Worm (Caenorhabditis elegans) whole organism, L4 larva: Measurements from ENCODE around the gene Y69H2.10.

Experiments
- F10B5.3 ChIP-seq: sonication (generic microtip); optimal IDR thresholded peaks from 2 replicates; lab custom pipeline; 2016; ENCODE audit warnings: mild to moderate bottlenecking, missing genetic modification characterization, missing compliant biosample characterization
- F26F4.8 ChIP-seq: fragments of 200-800 bp; sonication (Bioruptor generic); conservative IDR thresholded peaks from 2 replicates; pipeline ENCODE4 v1.3.6; 2022; ENCODE audit warnings: missing genetic modification characterization, missing compliant biosample characterization
- R02D3.7 ChIP-seq: fragments of 150-350 bp; sonication (generic microtip); optimal IDR thresholded peaks from 3 replicates; lab custom pipeline; 2014; ENCODE audit warnings: missing biosample characterization, missing genetic modification characterization
- T20F7.1 ChIP-seq: fragments of 200-800 bp; sonication (Bioruptor generic); optimal IDR thresholded peaks from 2 replicates; lab custom pipeline; 2018; ENCODE audit warnings: mild to moderate bottlenecking, missing genetic modification characterization, missing compliant biosample characterization
- Y105C5A.15 ChIP-seq: fragments of 200-800 bp; sonication (Bioruptor generic); IDR thresholded peaks from 2 replicates; pipeline ENCODE4 v1.3.6; 2022; ENCODE audit warnings: missing genetic modification characterization, missing compliant biosample characterization
- ZK337.2 ChIP-seq: fragments of 200-800 bp; sonication (Bioruptor generic); IDR thresholded peaks from 2 replicates; pipeline ENCODE4 v1.3.6; 2022; ENCODE audit warnings: missing genetic modification reagents, missing genetic modification characterization, missing compliant biosample characterization
- aha-1 ChIP-seq: fragments of 150-350 bp; peaks from one replicate; lab custom pipeline; 2014; ENCODE audit warnings: missing biosample characterization, missing genetic modification characterization
- arid-1 ChIP-seq: fragments of 200-800 bp; sonication (Bioruptor generic); conservative IDR thresholded peaks from 2 replicates; pipeline ENCODE4 v1.3.6; 2022; ENCODE audit warnings: missing genetic modification reagents, missing genetic modification characterization, missing compliant biosample characterization
- attf-4 ChIP-seq: sonication (generic microtip); optimal IDR thresholded peaks from 3 replicates; lab custom pipeline; 2017; ENCODE audit warnings: missing biosample characterization, missing genetic modification characterization
- ceh-44 ChIP-seq: fragments of 200-800 bp; sonication (Bioruptor generic); IDR thresholded peaks from 2 replicates; pipeline ENCODE4 v1.3.6; 2022; ENCODE audit warnings: missing genetic modification reagents, missing genetic modification characterization, missing compliant biosample characterization
- ceh-82 ChIP-seq: sonication (generic microtip); optimal IDR thresholded peaks from 2 replicates; lab custom pipeline; 2017; ENCODE audit warnings: missing biosample characterization, missing genetic modification characterization
- cey-2 ChIP-seq: sonication (generic microtip); optimal IDR thresholded peaks from 3 replicates; lab custom pipeline; 2017; ENCODE audit warnings: missing genetic modification characterization, mild to moderate bottlenecking, missing compliant biosample characterization, antibody characterized with exemption, borderline replicate concordance; ENCODE audit not compliant: insufficient read depth
- dmd-6 ChIP-seq: fragments of 200-800 bp; sonication (Bioruptor generic); IDR thresholded peaks from 2 replicates; pipeline ENCODE4 v1.3.6; 2022; ENCODE audit warnings: missing genetic modification reagents, missing genetic modification characterization, missing compliant biosample characterization
- dmd-9 ChIP-seq: fragments of 200-800 bp; sonication (Bioruptor generic); IDR thresholded peaks from 2 replicates; pipeline ENCODE4 v1.3.6; 2022; ENCODE audit warnings: missing genetic modification reagents, missing genetic modification characterization, missing compliant biosample characterization
- dpl-1 ChIP-seq: fragments of 150-350 bp; optimal IDR thresholded peaks from 2 replicates; lab custom pipeline; 2014; ENCODE audit warnings: missing biosample characterization, missing genetic modification reagents, missing genetic modification characterization
- duxl-1 ChIP-seq: sonication (generic microtip); optimal IDR thresholded peaks from 2 replicates; lab custom pipeline; 2016; ENCODE audit warnings: mild to moderate bottlenecking, missing genetic modification characterization, moderate library complexity, missing compliant biosample characterization; ENCODE audit not compliant: poor library complexity
- lim-7 ChIP-seq: fragments of 200-800 bp; sonication (Bioruptor generic); IDR thresholded peaks from 2 replicates; pipeline ENCODE4 v1.3.6; 2022; ENCODE audit warnings: missing genetic modification characterization, missing compliant biosample characterization
- madf-5 ChIP-seq, 2 experiments: fragments of 200-800 bp; sonication (Bioruptor generic); IDR thresholded peaks; 2 replicates each; pipeline ENCODE4 v1.3.6; 2022; ENCODE audit warnings: missing compliant biosample characterization in 2 of 2, missing genetic modification characterization in 2 of 2
- mdl-1 ChIP-seq, 2 experiments: fragments of 150-350 bp in 1 of 2; sonication (generic microtip) in 1 of 2; optimal IDR thresholded peaks; 2 replicates each; lab custom pipeline; 2014 to 2017; ENCODE audit warnings: missing biosample characterization in 2 of 2, missing genetic modification characterization in 2 of 2
- mes-2 ChIP-seq: sonication (generic microtip); optimal IDR thresholded peaks from 2 replicates; lab custom pipeline; 2016; ENCODE audit warnings: missing genotype, mild to moderate bottlenecking, missing genetic modification characterization, missing compliant biosample characterization; ENCODE audit not compliant: poor library complexity, severe bottlenecking
- mxl-2 ChIP-seq: fragments of 200-800 bp; sonication (Bioruptor generic); conservative IDR thresholded peaks from 2 replicates; pipeline ENCODE4 v1.3.6; 2022; ENCODE audit warnings: missing genetic modification reagents, missing genetic modification characterization, missing compliant biosample characterization
- mxl-3 ChIP-seq: fragments of 200-800 bp; sonication (Bioruptor generic); optimal IDR thresholded peaks from 2 replicates; lab custom pipeline; 2018; ENCODE audit warnings: mild to moderate bottlenecking, missing genetic modification characterization, missing compliant biosample characterization
- nhr-10 ChIP-seq: fragments of 150-350 bp; optimal IDR thresholded peaks from 2 replicates; lab custom pipeline; 2014; ENCODE audit warnings: missing biosample characterization, missing genetic modification characterization
- nhr-102 ChIP-seq: sonication (generic microtip); optimal IDR thresholded peaks from 2 replicates; lab custom pipeline; 2016; ENCODE audit warnings: mild to moderate bottlenecking, missing genetic modification characterization, moderate library complexity, missing compliant biosample characterization
- nhr-111 ChIP-seq: fragments of 200-800 bp; sonication (Bioruptor generic); optimal IDR thresholded peaks from 2 replicates; lab custom pipeline; 2018; ENCODE audit warnings: mild to moderate bottlenecking, missing genetic modification characterization, missing compliant biosample characterization
- nhr-48 ChIP-seq: sonication (generic microtip); optimal IDR thresholded peaks from 2 replicates; lab custom pipeline; 2016; ENCODE audit warnings: mild to moderate bottlenecking, missing genetic modification characterization, missing compliant biosample characterization
- php-3 ChIP-seq: fragments of 200-800 bp; sonication (Bioruptor generic); IDR thresholded peaks from 2 replicates; pipeline ENCODE4 v1.3.6; 2022; ENCODE audit warnings: missing genetic modification reagents, missing genetic modification characterization, missing compliant biosample characterization
- pqm-1 ChIP-seq: sonication (generic microtip); optimal IDR thresholded peaks from 2 replicates; lab custom pipeline; 2017; ENCODE audit warnings: missing biosample characterization, missing genetic modification characterization
- saeg-2 ChIP-seq: fragments of 200-800 bp; sonication (Bioruptor generic); IDR thresholded peaks from 2 replicates; pipeline ENCODE4 v1.3.6; 2022; ENCODE audit warnings: missing genetic modification reagents, missing genetic modification characterization, missing compliant biosample characterization
- set-16 ChIP-seq: fragments of 200-800 bp; sonication (Bioruptor generic); IDR thresholded peaks from 2 replicates; pipeline ENCODE4 v1.3.6; 2022; ENCODE audit warnings: missing genetic modification reagents, missing genetic modification characterization, missing compliant biosample characterization
- snpc-1.2 ChIP-seq: fragments of 200-800 bp; sonication (Bioruptor generic); IDR thresholded peaks from 2 replicates; pipeline ENCODE4 v1.3.6; 2022; ENCODE audit warnings: missing genetic modification reagents, missing genetic modification characterization, missing compliant biosample characterization
- snpc-4 ChIP-seq: fragments of 150-350 bp; optimal IDR thresholded peaks from 2 replicates; lab custom pipeline; 2014; ENCODE audit warnings: missing biosample characterization, missing genetic modification characterization
- unc-130 ChIP-seq: sonication (generic microtip); optimal IDR thresholded peaks from 2 replicates; lab custom pipeline; 2016; ENCODE audit warnings: missing genetic modification reagents, missing genetic modification characterization, missing compliant biosample characterization
- unc-39 ChIP-seq: sonication (generic microtip); optimal IDR thresholded peaks from 2 replicates; lab custom pipeline; 2017; ENCODE audit warnings: missing biosample characterization, missing genetic modification characterization
- unc-62 ChIP-seq, 3 experiments: fragments of 150-350 bp in 1 of 3; sonication (generic microtip); optimal IDR thresholded peaks in 2 of 3; peaks in 1 of 3; 1 replicate in 1 of 3; 2 replicates in 2 of 3; lab custom pipeline; 2014 to 2017; ENCODE audit warnings: missing biosample characterization in 3 of 3, missing genetic modification characterization in 3 of 3, missing genetic modification reagents in 3 of 3, missing genotype in 1 of 3
- zag-1 ChIP-seq: fragments of 150-350 bp; optimal IDR thresholded peaks from 2 replicates; lab custom pipeline; 2014; ENCODE audit warnings: missing biosample characterization, missing genetic modification characterization
- ztf-7 ChIP-seq: fragments of 150-350 bp; optimal IDR thresholded peaks from 2 replicates; lab custom pipeline; 2014; ENCODE audit warnings: missing biosample characterization, missing genetic modification characterization

The Y69H2.10 gene

ce11 chrV:18657391-18657790, 12.7 kb upstream of the Y69H2.10 start:
- no peak for TF ChIP-seq duxl-1 (tag; lab: Kevin White, UChicago)
- TF ChIP-seq ZK337.2 (GFP tag; lab: Robert Waterston, UW), result no peak
- peak; percentile 67 for TF ChIP-seq set-16 (GFP tag; lab: Robert Waterston, UW)
- no peak for TF ChIP-seq nhr-102 (tag; lab: Kevin White, UChicago)
- TF ChIP-seq F26F4.8, result no peak

- no peak for TF ChIP-seq arid-1 (GFP tag; lab: Robert Waterston, UW)
- TF ChIP-seq cey-2 (tag; lab: Kevin White, UChicago), result no peak
- no peak for TF ChIP-seq mes-2
- TF ChIP-seq set-16 (GFP tag; lab: Robert Waterston, UW), result peak; percentile 57; the same call in 1 of the 2 replicates
- no peak for TF ChIP-seq aha-1 (tag; lab: Kevin White, UChicago)
- no peak for TF ChIP-seq T20F7.1
- TF ChIP-seq pqm-1 (tag; lab: Kevin White, UChicago), result no peak
- TF ChIP-seq, all 104 proteins: peak for 1
Measured at ce11 chrV:18658914-18659313, 11.2 kb upstream of the Y69H2.10 start.

- peak; percentile 95 for TF ChIP-seq aha-1 (tag; lab: Kevin White, UChicago)
- no peak for TF ChIP-seq snpc-4 (tag; lab: Kevin White, UChicago)
- TF ChIP-seq, all 104 proteins: peak for 1
Measured at ce11 chrV:18662333-18662732, 7.8 kb upstream of the Y69H2.10 start.

ce11 chrV:18664026-18664425, 6.1 kb upstream of the Y69H2.10 start, which contains the start of gene Y69H2.3:
Gene Y69H2.3 (minus strand): TSS chrV:18664126.
- TF ChIP-seq zag-1 (no peak), mxl-2 (GFP tag; lab: Robert Waterston, UW) (no peak), php-3 (GFP tag; lab: Robert Waterston, UW) (no peak), R02D3.7 (tag; lab: Kevin White, UChicago) (no peak), unc-130 (no peak), nhr-48 (tag; lab: Kevin White, UChicago) (no peak)

- TF ChIP-seq madf-5 (GFP tag; IDR thresholded peaks at IDR 0.05; lab: Robert Waterston, UW) (no peak), aha-1 (tag; lab: Kevin White, UChicago) (peak; percentile 92)
Measured at ce11 chrV:18667179-18667578, 2.9 kb upstream of the Y69H2.10 start.

- TF ChIP-seq snpc-4 (tag; lab: Kevin White, UChicago), result no peak
- TF ChIP-seq saeg-2 (GFP tag; lab: Robert Waterston, UW), result no peak
- no peak for TF ChIP-seq nhr-111 (GFP tag; lab: Kevin White, UChicago)
- TF ChIP-seq ZK337.2 (GFP tag; lab: Robert Waterston, UW), result no peak
- TF ChIP-seq ceh-44, result no peak
- no peak for TF ChIP-seq mxl-3 (GFP tag; lab: Kevin White, UChicago)
- TF ChIP-seq ceh-82 (tag; lab: Kevin White, UChicago), result no peak
- TF ChIP-seq unc-62 (GFP tag; optimal IDR thresholded peaks at IDR 0.05 in 1 of 2; lab: Kevin White, UChicago), result peak in 1 of 2 experiments; percentile 58
- TF ChIP-seq unc-62 (tag; optimal IDR thresholded peaks at IDR 0.05; lab: Kevin White, UChicago), result no peak
- 0 out of 2 replicates have a peak, but pooled peaks have one; percentile 18 for TF ChIP-seq snpc-1.2 (GFP tag; lab: Robert Waterston, UW)
- no peak for TF ChIP-seq dmd-6 (GFP tag; lab: Robert Waterston, UW)
- no peak for TF ChIP-seq ztf-7 (tag; lab: Kevin White, UChicago)
- TF ChIP-seq F10B5.3 (tag; lab: Kevin White, UChicago), result no peak
- TF ChIP-seq dpl-1 (GFP tag; lab: Kevin White, UChicago), result no peak
- TF ChIP-seq nhr-10 (tag; lab: Kevin White, UChicago), result no peak
- TF ChIP-seq unc-39, result no peak
- no peak for TF ChIP-seq mdl-1 (tag; optimal IDR thresholded peaks at IDR 0.05; lab: Kevin White, UChicago)
- no peak for TF ChIP-seq Y105C5A.15 (GFP tag; lab: Robert Waterston, UW)
- TF ChIP-seq attf-4 (tag; lab: Kevin White, UChicago), result no peak
- TF ChIP-seq set-16 (GFP tag; lab: Robert Waterston, UW), result 0 out of 2 replicates have a peak, but pooled peaks have one; percentile 21
- TF ChIP-seq mxl-2 (GFP tag; lab: Robert Waterston, UW), result no peak
- TF ChIP-seq dmd-9 (GFP tag; lab: Robert Waterston, UW), result 0 out of 2 replicates have a peak, but pooled peaks have one; percentile 9
- no peak for TF ChIP-seq lim-7 (GFP tag; lab: Robert Waterston, UW)
Measured at ce11 chrV:18671811-18672210, 1.7 kb downstream of the Y69H2.10 start.
